Worm (Caenorhabditis elegans) whole organism, late embryonic: ENCODE data around the gene F54B3.2.

Experiments
- C08G9.2 ChIP-seq: sonication (generic microtip); optimal IDR thresholded peaks from 2 replicates; lab custom pipeline; 2016; ENCODE audit warnings: mild to moderate bottlenecking, missing genetic modification characterization, moderate library complexity, missing compliant biosample characterization
- T23F11.4 ChIP-seq: fragments of 200-800 bp; sonication (Bioruptor generic); optimal IDR thresholded peaks from 2 replicates; lab custom pipeline; 2018; ENCODE audit warnings: mild to moderate bottlenecking, missing genetic modification characterization, missing compliant biosample characterization
- Y22D7AL.16 ChIP-seq: sonication (generic microtip); optimal IDR thresholded peaks from 2 replicates; lab custom pipeline; 2016; ENCODE audit warnings: missing genetic modification characterization, missing compliant biosample characterization
- ceh-14 ChIP-seq: sonication (generic microtip); optimal IDR thresholded peaks from 2 replicates; lab custom pipeline; 2016; ENCODE audit warnings: missing genotype, missing genetic modification characterization, missing compliant biosample characterization
- ceh-2 ChIP-seq: sonication (generic microtip); optimal IDR thresholded peaks from 2 replicates; lab custom pipeline; 2016; ENCODE audit warnings: missing genotype, missing genetic modification characterization, missing compliant biosample characterization
- ceh-9 ChIP-seq: sonication (generic microtip); optimal IDR thresholded peaks from 2 replicates; lab custom pipeline; 2016; ENCODE audit warnings: mild to moderate bottlenecking, missing genetic modification characterization, inconsistent platforms, missing compliant biosample characterization
- dmd-4 ChIP-seq: sonication (generic microtip); optimal IDR thresholded peaks from 2 replicates; lab custom pipeline; 2016; ENCODE audit warnings: borderline replicate concordance, missing genetic modification characterization, missing compliant biosample characterization
- dve-1 ChIP-seq: sonication (generic microtip); optimal IDR thresholded peaks from 2 replicates; lab custom pipeline; 2017; ENCODE audit warnings: antibody characterized with exemption, mild to moderate bottlenecking, missing genetic modification characterization, missing compliant biosample characterization
- ets-4 ChIP-seq: sonication (generic microtip); optimal IDR thresholded peaks from 2 replicates; lab custom pipeline; 2016; ENCODE audit warnings: missing genetic modification characterization, missing compliant biosample characterization
- fkh-10 ChIP-seq: fragments of 150-350 bp; optimal IDR thresholded peaks from 2 replicates; lab custom pipeline; 2014; ENCODE audit warnings: missing biosample characterization, missing genetic modification reagents, missing genetic modification characterization
- fkh-6 ChIP-seq: sonication (generic microtip); optimal IDR thresholded peaks from 2 replicates; lab custom pipeline; 2016; ENCODE audit warnings: missing genetic modification characterization, missing compliant biosample characterization
- hlh-13 ChIP-seq: fragments of 200-800 bp; sonication (Bioruptor generic); optimal IDR thresholded peaks from 2 replicates; lab custom pipeline; 2018; ENCODE audit warnings: mild to moderate bottlenecking, missing genetic modification characterization, missing compliant biosample characterization
- hlh-15 ChIP-seq: sonication (generic microtip); optimal IDR thresholded peaks from 2 replicates; lab custom pipeline; 2016; ENCODE audit warnings: missing genetic modification characterization, missing compliant biosample characterization
- hlh-30 ChIP-seq: sonication (generic microtip); optimal IDR thresholded peaks from 2 replicates; lab custom pipeline; 2017; ENCODE audit warnings: antibody characterized with exemption, missing genetic modification characterization, missing compliant biosample characterization; ENCODE audit not compliant: insufficient read depth
- lin-11 ChIP-seq: fragments of 200-800 bp; sonication (Bioruptor generic); optimal IDR thresholded peaks from 2 replicates; lab custom pipeline; 2018; ENCODE audit warnings: mild to moderate bottlenecking, missing genetic modification characterization, missing compliant biosample characterization
- madf-2 ChIP-seq: sonication (generic microtip); optimal IDR thresholded peaks from 2 replicates; lab custom pipeline; 2017; ENCODE audit warnings: missing genetic modification characterization, missing compliant biosample characterization
- npax-4 ChIP-seq: sonication (generic microtip); optimal IDR thresholded peaks from 2 replicates; lab custom pipeline; 2016; ENCODE audit warnings: missing genetic modification characterization, missing compliant biosample characterization
- pha-2 ChIP-seq: sonication (generic microtip); optimal IDR thresholded peaks from 2 replicates; lab custom pipeline; 2017; ENCODE audit warnings: mild to moderate bottlenecking, missing genetic modification characterization, missing compliant biosample characterization
- ref-2 ChIP-seq: sonication (generic microtip); optimal IDR thresholded peaks from 2 replicates; lab custom pipeline; 2016; ENCODE audit warnings: missing genetic modification characterization, missing compliant biosample characterization
- sdc-2 ChIP-seq: sonication (generic microtip); optimal IDR thresholded peaks from 2 replicates; lab custom pipeline; 2016; ENCODE audit warnings: missing genotype, missing genetic modification characterization, missing compliant biosample characterization
- ttx-3 ChIP-seq: sonication (generic microtip); optimal IDR thresholded peaks from 2 replicates; lab custom pipeline; 2016; ENCODE audit warnings: missing genetic modification reagents, missing genetic modification characterization, missing compliant biosample characterization
- unc-3 ChIP-seq, 2 experiments: fragments of 200-800 bp in 1 of 2; sonication (Bioruptor generic) in 1 of 2; sonication (generic microtip) in 1 of 2; conservative IDR thresholded peaks in 1 of 2; optimal IDR thresholded peaks in 1 of 2; 2 replicates each; pipeline versions ENCODE4 v1.3.6 to Lab custom; 2016 to 2022; ENCODE audit warnings: missing compliant biosample characterization in 2 of 2, missing genetic modification characterization in 2 of 2, missing genetic modification reagents in 1 of 2
- unc-86 ChIP-seq: sonication (generic microtip); optimal IDR thresholded peaks from 2 replicates; lab custom pipeline; 2016; ENCODE audit warnings: missing genetic modification characterization, missing compliant biosample characterization
- zip-5 ChIP-seq: sonication (generic microtip); optimal IDR thresholded peaks from 2 replicates; lab custom pipeline; 2016; ENCODE audit warnings: missing genetic modification characterization, missing compliant biosample characterization
- ztf-16 ChIP-seq: sonication (generic microtip); optimal IDR thresholded peaks from 2 replicates; lab custom pipeline; 2017; ENCODE audit warnings: missing genetic modification characterization, missing compliant biosample characterization

Gene F54B3.2

DNA sequence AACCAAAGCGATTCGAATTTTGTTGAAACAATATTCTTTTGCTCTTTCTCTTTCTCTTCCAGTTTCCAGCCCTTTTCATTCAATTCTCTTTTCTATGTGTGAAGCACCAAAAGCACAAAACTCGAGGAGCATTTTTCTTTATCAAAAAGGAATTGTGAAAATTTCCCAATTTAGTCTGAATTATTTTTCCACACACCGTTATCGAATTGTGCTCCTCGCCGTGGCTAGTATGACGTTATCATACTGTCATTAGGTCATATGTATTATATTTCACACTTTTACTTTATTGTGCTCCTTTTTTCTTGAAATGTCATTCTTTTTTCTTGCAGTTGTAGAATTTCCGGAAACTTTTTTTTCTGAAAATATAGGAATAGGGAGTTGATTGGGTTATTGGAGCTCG lies 48.3 kb downstream of the F54B3.2 start:
- TF ChIP-seq ceh-14 (tag; lab: Kevin White, UChicago) (no peak), lin-11 (tag; lab: Kevin White, UChicago) (no peak), ceh-2 (tag; lab: Kevin White, UChicago) (no peak), hlh-30 (tag; lab: Kevin White, UChicago) (no peak), T23F11.4 (GFP tag; lab: Kevin White, UChicago) (no peak), madf-2 (tag; lab: Kevin White, UChicago) (no peak), ref-2 (tag; lab: Kevin White, UChicago) (no peak), hlh-13 (GFP tag; lab: Kevin White, UChicago) (no peak), ttx-3 (tag; lab: Kevin White, UChicago) (no peak), fkh-10 (GFP tag; lab: Kevin White, UChicago) (no peak), ceh-9 (no peak), dve-1 (no peak)

DNA sequence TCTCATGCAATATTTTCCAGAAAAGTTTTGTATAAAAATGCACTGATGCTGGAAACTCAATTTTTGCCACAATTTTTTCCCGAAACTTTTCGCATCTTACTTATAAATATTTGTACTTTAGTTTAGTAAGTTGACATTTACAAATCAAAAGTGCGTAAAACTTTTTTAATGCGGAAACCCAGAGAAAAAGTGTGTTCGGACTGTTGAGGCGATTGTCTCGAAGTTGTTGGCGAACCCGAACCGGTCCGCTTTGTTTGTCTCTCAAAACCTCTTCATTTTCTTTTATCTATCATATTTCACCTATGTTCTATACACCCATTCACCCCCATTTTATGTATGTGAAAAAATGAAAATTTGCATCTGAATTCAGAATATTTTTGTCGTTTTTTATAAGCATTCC lies 49.3 kb downstream of the F54B3.2 start:
- TF ChIP-seq zip-5 (tag; lab: Kevin White, UChicago) (no peak), sdc-2 (no peak), ets-4 (tag; lab: Kevin White, UChicago) (no peak), dve-1 (no peak), hlh-15 (tag; lab: Kevin White, UChicago) (no peak), Y22D7AL.16 (tag; lab: Kevin White, UChicago) (no peak), madf-2 (tag; lab: Kevin White, UChicago) (no peak), unc-3 (GFP tag; conservative IDR thresholded peaks at IDR 0.05; lab: Robert Waterston, UW) (no peak), unc-3 (tag; optimal IDR thresholded peaks at IDR 0.05; lab: Kevin White, UChicago) (no peak), fkh-6 (tag; lab: Kevin White, UChicago) (no peak), pha-2 (no peak), npax-4 (tag; lab: Kevin White, UChicago) (no peak), C08G9.2 (tag; lab: Kevin White, UChicago) (no peak), ztf-16 (tag; lab: Kevin White, UChicago) (no peak), dmd-4 (tag; lab: Kevin White, UChicago) (no peak), unc-86 (tag; lab: Kevin White, UChicago) (no peak), fkh-10 (GFP tag; lab: Kevin White, UChicago) (no peak)

DNA sequence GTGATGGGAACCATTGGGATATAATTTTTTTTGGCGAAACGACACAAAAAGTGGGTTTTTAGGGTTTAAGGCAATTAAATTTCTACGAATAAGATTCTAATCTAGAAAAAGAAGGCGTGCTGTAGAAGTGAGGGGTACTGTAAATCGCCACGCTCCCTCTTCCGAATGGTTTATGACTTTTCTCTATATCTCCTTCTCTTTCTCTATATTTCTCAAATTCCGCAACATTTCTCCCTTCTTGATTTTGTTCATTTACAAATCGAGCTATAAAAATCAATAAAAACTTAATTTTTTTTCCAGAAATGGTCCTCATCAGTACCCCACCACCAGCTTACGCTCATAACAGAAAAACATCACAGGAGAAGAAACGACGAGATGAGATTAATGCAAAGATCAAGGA lies 51.8 kb downstream of the F54B3.2 start, which contains the start of gene ref-1:
TSS of gene ref-1 (plus strand) at position 301 of the 400 bp plus-strand sequence.
- no peak for TF ChIP-seq npax-4 (tag; lab: Kevin White, UChicago)
